Fruit fly (Drosophila melanogaster) whole organism, prepupa: ENCODE measurements around the gene CG17026.

Experiments
- Blimp-1 ChIP-seq: fragments of 200-800 bp; sonication (Bioruptor generic); optimal IDR thresholded peaks from 3 replicates; lab custom pipeline; 2017; ENCODE audit warnings: missing biosample characterization, missing genetic modification characterization, mild to moderate bottlenecking, moderate library complexity, missing genetic modification reagents
- CG10669 ChIP-seq: fragments of 200-800 bp; sonication (Bioruptor generic); optimal IDR thresholded peaks from 3 replicates; lab custom pipeline; 2018; ENCODE audit warnings: missing biosample characterization, mild to moderate bottlenecking, missing genetic modification characterization, moderate library complexity
- CG11294 ChIP-seq: fragments of 200-800 bp; sonication (Bioruptor generic); IDR thresholded peaks from 2 replicates; pipeline ENCODE4 v1.3.6; 2022; ENCODE audit warnings: missing biosample characterization, missing genetic modification characterization
- CG11762 ChIP-seq: fragments of 200-800 bp; sonication (Bioruptor generic); optimal IDR thresholded peaks from 3 replicates; lab custom pipeline; 2016; ENCODE audit warnings: missing biosample characterization, missing genetic modification characterization; ENCODE audit not compliant: insufficient read depth
- CG15336 ChIP-seq: fragments of 200-800 bp; sonication (Bioruptor generic); IDR thresholded peaks from 2 replicates; pipeline ENCODE4 v1.3.6; 2022; ENCODE audit warnings: missing biosample characterization, missing genetic modification characterization
- CG1621 ChIP-seq: fragments of 200-800 bp; sonication (Bioruptor generic); optimal IDR thresholded peaks from 3 replicates; lab custom pipeline; 2018; ENCODE audit warnings: missing biosample characterization, mild to moderate bottlenecking, missing genetic modification characterization
- CG31627 ChIP-seq: fragments of 200-800 bp; sonication (Bioruptor generic); optimal IDR thresholded peaks from 3 replicates; lab custom pipeline; 2016; ENCODE audit warnings: missing biosample characterization, missing genetic modification characterization
- CG32006 ChIP-seq: fragments of 200-800 bp; sonication (Bioruptor generic); optimal IDR thresholded peaks from 3 replicates; lab custom pipeline; 2017; ENCODE audit warnings: missing biosample characterization, mild to moderate bottlenecking, missing genetic modification characterization
- CG34406 ChIP-seq: fragments of 200-800 bp; sonication (Bioruptor generic); optimal IDR thresholded peaks from 3 replicates; lab custom pipeline; 2016; ENCODE audit warnings: missing biosample characterization, missing genetic modification characterization
- CG3919 ChIP-seq: fragments of 200-800 bp; sonication (Bioruptor generic); optimal IDR thresholded peaks from 3 replicates; lab custom pipeline; 2016; ENCODE audit warnings: missing biosample characterization, missing genetic modification characterization
- CG4318 ChIP-seq: fragments of 200-800 bp; sonication (Bioruptor generic); optimal IDR thresholded peaks from 3 replicates; lab custom pipeline; 2017; ENCODE audit warnings: missing biosample characterization, mild to moderate bottlenecking, missing genetic modification characterization
- CG6163 ChIP-seq: fragments of 200-800 bp; sonication (Bioruptor generic); IDR thresholded peaks from 3 replicates; pipeline ENCODE4 v1.3.6; 2022; ENCODE audit warnings: missing biosample characterization, missing genetic modification characterization
- CG6276 ChIP-seq: fragments of 200-800 bp; sonication (Bioruptor generic); optimal IDR thresholded peaks from 2 replicates; lab custom pipeline; 2017; ENCODE audit warnings: missing biosample characterization, mild to moderate bottlenecking, missing genetic modification characterization
- CG6792 ChIP-seq: fragments of 200-800 bp; sonication (Bioruptor generic); optimal IDR thresholded peaks from 3 replicates; lab custom pipeline; 2016; ENCODE audit warnings: missing biosample characterization, missing genetic modification characterization
- CG6854 ChIP-seq: fragments of 200-800 bp; sonication (Bioruptor generic); optimal IDR thresholded peaks from 2 replicates; lab custom pipeline; 2017; ENCODE audit warnings: missing biosample characterization, mild to moderate bottlenecking, missing genetic modification characterization
- CG7368 ChIP-seq: fragments of 200-800 bp; sonication (Bioruptor generic); optimal IDR thresholded peaks from 3 replicates; lab custom pipeline; 2016; ENCODE audit warnings: missing biosample characterization, missing genetic modification characterization
- CG8119 ChIP-seq: fragments of 200-800 bp; sonication (Bioruptor generic); IDR thresholded peaks from 3 replicates; pipeline ENCODE4 v1.3.6; 2022; ENCODE audit warnings: missing biosample characterization, missing genetic modification characterization
- CG8319 ChIP-seq: fragments of 200-800 bp; sonication (Bioruptor generic); optimal IDR thresholded peaks from 3 replicates; lab custom pipeline; 2016; ENCODE audit warnings: missing biosample characterization, missing genetic modification characterization
- CG8632 ChIP-seq: fragments of 200-800 bp; sonication (Bioruptor generic); optimal IDR thresholded peaks from 3 replicates; lab custom pipeline; 2016; ENCODE audit warnings: missing biosample characterization, missing genetic modification characterization
- Eip75B ChIP-seq: fragments of 200-800 bp; sonication (Bioruptor generic); optimal IDR thresholded peaks from 3 replicates; lab custom pipeline; 2016; ENCODE audit warnings: missing biosample characterization, missing genetic modification characterization
- Eip78C ChIP-seq: fragments of 200-800 bp; sonication (Bioruptor generic); peaks from one replicate; lab custom pipeline; 2016; ENCODE audit warnings: missing biosample characterization, missing genetic modification characterization
- Eip93F ChIP-seq: fragments of 200-800 bp; sonication (Bioruptor generic); optimal IDR thresholded peaks from 2 replicates; lab custom pipeline; 2016; ENCODE audit warnings: missing biosample characterization, mild to moderate bottlenecking, missing genetic modification characterization
- Ets96B ChIP-seq: fragments of 200-800 bp; optimal IDR thresholded peaks from 2 replicates; lab custom pipeline; 2019; ENCODE audit warnings: missing biosample characterization, mild to moderate bottlenecking, missing genetic modification characterization, moderate library complexity
- Gug ChIP-seq: fragments of 200-800 bp; sonication (Bioruptor generic); IDR thresholded peaks from 2 replicates; pipeline ENCODE4 v1.3.6; 2022; ENCODE audit warnings: missing biosample characterization, missing genetic modification characterization
- Hr39 ChIP-seq: fragments of 200-800 bp; sonication (Bioruptor generic); optimal IDR thresholded peaks from 2 replicates; lab custom pipeline; 2016; ENCODE audit warnings: missing biosample characterization, missing genetic modification characterization
- Lpt ChIP-seq: fragments of 200-800 bp; sonication (Bioruptor generic); optimal IDR thresholded peaks from 3 replicates; lab custom pipeline; 2016; ENCODE audit warnings: missing biosample characterization, missing genetic modification characterization
- Met ChIP-seq: fragments of 200-800 bp; sonication (Bioruptor generic); optimal IDR thresholded peaks from 3 replicates; lab custom pipeline; 2016; ENCODE audit warnings: missing biosample characterization, missing genetic modification characterization
- OdsH ChIP-seq: fragments of 200-800 bp; sonication (Bioruptor generic); optimal IDR thresholded peaks from 3 replicates; lab custom pipeline; 2016; ENCODE audit warnings: missing biosample characterization, missing genetic modification characterization
- Smox ChIP-seq: fragments of 200-800 bp; sonication (Bioruptor generic); optimal IDR thresholded peaks from 3 replicates; lab custom pipeline; 2016; ENCODE audit warnings: missing biosample characterization, missing genetic modification characterization
- Sox102F ChIP-seq: fragments of 200-800 bp; sonication (Bioruptor generic); optimal IDR thresholded peaks from 2 replicates; lab custom pipeline; 2016; ENCODE audit warnings: missing biosample characterization, mild to moderate bottlenecking, missing genetic modification characterization
- achi ChIP-seq: fragments of 200-800 bp; sonication (Bioruptor generic); optimal IDR thresholded peaks from 3 replicates; lab custom pipeline; 2016; ENCODE audit warnings: missing biosample characterization, missing genetic modification characterization
- cyc ChIP-seq: fragments of 200-800 bp; sonication (Bioruptor generic); optimal IDR thresholded peaks from 3 replicates; lab custom pipeline; 2016; ENCODE audit warnings: missing biosample characterization, missing genetic modification characterization
- dac ChIP-seq: fragments of 200-800 bp; sonication (Bioruptor generic); optimal IDR thresholded peaks from 2 replicates; lab custom pipeline; 2017; ENCODE audit warnings: missing biosample characterization, mild to moderate bottlenecking, missing genetic modification characterization
- esn ChIP-seq: fragments of 200-800 bp; sonication (Bioruptor generic); optimal IDR thresholded peaks from 2 replicates; lab custom pipeline; 2016; ENCODE audit warnings: missing biosample characterization, mild to moderate bottlenecking, missing genetic modification characterization, moderate library complexity
- fd59A ChIP-seq: fragments of 200-800 bp; sonication (Bioruptor generic); optimal IDR thresholded peaks from 2 replicates; lab custom pipeline; 2017; ENCODE audit warnings: missing biosample characterization, mild to moderate bottlenecking, missing genetic modification characterization, missing genetic modification reagents
- fd85E ChIP-seq: fragments of 200-800 bp; sonication (Bioruptor generic); optimal IDR thresholded peaks from 3 replicates; lab custom pipeline; 2016; ENCODE audit warnings: missing biosample characterization, missing genetic modification characterization
- lz ChIP-seq: fragments of 200-800 bp; sonication (Bioruptor generic); optimal IDR thresholded peaks from 3 replicates; lab custom pipeline; 2016; ENCODE audit warnings: missing biosample characterization, missing genetic modification characterization
- net ChIP-seq: fragments of 200-800 bp; sonication (Bioruptor generic); optimal IDR thresholded peaks from 3 replicates; lab custom pipeline; 2016; ENCODE audit warnings: missing biosample characterization, missing genetic modification characterization
- pdm3 ChIP-seq: fragments of 200-800 bp; sonication (Bioruptor generic); optimal IDR thresholded peaks from 3 replicates; lab custom pipeline; 2016; ENCODE audit warnings: missing biosample characterization, missing genetic modification characterization
- salr ChIP-seq, 2 experiments: fragments of 200-800 bp; sonication (Bioruptor generic); optimal IDR thresholded peaks; 3 replicates each; lab custom pipeline; 2016 to 2018; ENCODE audit warnings: missing biosample characterization in 2 of 2, missing genetic modification characterization in 2 of 2, mild to moderate bottlenecking in 1 of 2
- spab ChIP-seq: fragments of 200-800 bp; sonication (Bioruptor generic); optimal IDR thresholded peaks from 2 replicates; lab custom pipeline; 2017; ENCODE audit warnings: missing biosample characterization, mild to moderate bottlenecking, missing genetic modification characterization, missing genetic modification reagents
- ss ChIP-seq, 2 experiments: fragments of 200-800 bp; sonication (Bioruptor generic); optimal IDR thresholded peaks; 2 replicates in 1 of 2; 3 replicates in 1 of 2; lab custom pipeline; 2017 to 2018; ENCODE audit warnings: mild to moderate bottlenecking in 2 of 2, missing biosample characterization in 2 of 2, missing genetic modification characterization in 2 of 2, moderate library complexity in 1 of 2
- vri ChIP-seq: fragments of 200-800 bp; sonication (Bioruptor generic); optimal IDR thresholded peaks from 3 replicates; lab custom pipeline; 2016; ENCODE audit warnings: missing biosample characterization, mild to moderate bottlenecking, missing genetic modification characterization

CG17026 gene

DNA sequence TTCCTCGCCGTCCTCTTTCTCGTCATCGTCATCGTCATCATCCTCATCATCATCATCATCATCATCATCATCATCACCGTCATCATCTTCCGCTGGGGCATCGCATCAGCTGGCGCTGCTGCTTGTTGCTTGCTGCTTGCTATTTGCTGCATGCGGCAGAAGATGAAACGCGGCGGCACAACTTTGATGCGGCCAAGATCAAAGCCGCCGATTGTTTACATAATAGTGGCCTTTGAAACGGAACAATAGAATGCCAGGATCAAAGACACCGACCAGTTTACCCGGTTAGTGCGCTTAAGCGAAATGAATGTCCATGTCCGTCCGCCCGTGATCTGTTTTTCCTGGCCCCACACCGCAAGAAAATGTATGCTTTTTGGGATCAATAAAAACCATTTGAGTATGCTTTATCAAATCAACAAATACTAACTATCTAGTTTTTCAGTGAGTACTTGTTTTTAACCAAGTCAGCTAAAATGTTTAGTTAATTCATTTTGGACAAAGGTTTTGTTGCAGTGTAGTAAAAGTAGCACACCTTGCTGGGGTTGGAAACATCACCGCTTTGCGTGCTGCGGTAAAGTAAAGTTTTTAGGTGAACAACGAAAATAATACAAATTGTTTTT lies 46.0 kb downstream of the CG17026 start (continued):
- TF ChIP-seq Eip93F (GFP tag; lab: Kevin White, UChicago) (no peak), CG1621 (tag; lab: Kevin White, UChicago) (peak; percentile 22), CG4318 (peak; percentile 59), Eip78C (GFP tag; lab: Kevin White, UChicago) (peak; percentile 82), net (GFP tag; lab: Kevin White, UChicago) (peak; percentile 36), esn (GFP tag; lab: Kevin White, UChicago) (peak; percentile 64), salr (GFP tag; optimal IDR thresholded peaks at IDR 0.05; lab: Kevin White, UChicago) (peak in 1 of 2 experiments; percentile 28), dac (GFP tag; lab: Kevin White, UChicago) (peak; percentile 23), CG8632 (peak; percentile 25), CG8119 (GFP tag; lab: Robert Waterston, UW) (peak; percentile 48; the same call in 1 of the 3 replicates), Blimp-1 (GFP tag; lab: Kevin White, UChicago) (no peak), achi (GFP tag; lab: Kevin White, UChicago) (peak; percentile 60), vri (GFP tag; lab: Kevin White, UChicago) (peak; percentile 8), spab (GFP tag; lab: Kevin White, UChicago) (peak; percentile 2), pdm3 (GFP tag; lab: Kevin White, UChicago) (peak; percentile 58), fd85E (GFP tag; lab: Kevin White, UChicago) (no peak), Hr39 (peak; percentile 50), Lpt (GFP tag; lab: Kevin White, UChicago) (peak; percentile 20), CG3919 (peak; percentile 60), CG6792 (GFP tag; lab: Kevin White, UChicago) (peak; percentile 48), ss (GFP tag; optimal IDR thresholded peaks at IDR 0.05; lab: Kevin White, UChicago) (no peak), CG10669 (peak; percentile 43), CG31627 (GFP tag; lab: Kevin White, UChicago) (peak; percentile 51), CG7368 (GFP tag; lab: Kevin White, UChicago) (peak; percentile 29), OdsH (GFP tag; lab: Kevin White, UChicago) (peak; percentile 59)

DNA sequence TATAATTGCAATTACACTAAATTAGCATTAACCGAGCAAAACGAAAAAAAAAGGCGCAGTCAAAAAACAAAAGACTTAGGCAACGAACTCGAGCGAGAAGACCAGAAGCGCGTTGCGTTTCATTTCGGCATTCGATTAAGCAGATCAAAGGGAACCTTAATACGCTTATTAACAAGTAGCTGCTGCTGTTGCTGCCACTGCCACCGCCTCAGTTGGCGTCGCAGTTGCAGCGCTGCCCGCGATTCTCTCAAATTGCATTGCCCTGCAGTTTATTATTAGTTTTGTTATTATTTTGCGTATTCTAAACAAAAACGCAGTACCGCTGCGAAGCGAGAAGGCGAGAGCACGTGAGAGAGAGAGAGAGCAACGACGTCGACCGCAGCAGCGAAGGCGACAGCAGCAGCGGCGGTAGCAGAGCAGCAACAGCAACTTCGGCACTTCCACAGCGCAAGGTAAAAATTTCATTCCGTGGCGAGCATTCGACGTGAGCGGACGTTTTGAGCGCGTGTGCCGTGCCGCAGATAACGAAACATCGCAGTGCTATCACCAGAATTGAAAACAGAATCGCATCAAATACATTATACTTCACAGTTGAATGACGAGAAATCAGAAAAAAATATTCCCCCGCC lies 48.0 kb downstream of the CG17026 start, which contains the start of gene Notum:
Gene Notum, plus strand, starts transcription at position 461 of the 629 bp plus-strand sequence.
- TF ChIP-seq CG6854 (peak; percentile 21), CG31627 (GFP tag; lab: Kevin White, UChicago) (no peak), Sox102F (no peak), Eip78C (GFP tag; lab: Kevin White, UChicago) (peak; percentile 38), Smox (GFP tag; lab: Kevin White, UChicago) (no peak)

DNA sequence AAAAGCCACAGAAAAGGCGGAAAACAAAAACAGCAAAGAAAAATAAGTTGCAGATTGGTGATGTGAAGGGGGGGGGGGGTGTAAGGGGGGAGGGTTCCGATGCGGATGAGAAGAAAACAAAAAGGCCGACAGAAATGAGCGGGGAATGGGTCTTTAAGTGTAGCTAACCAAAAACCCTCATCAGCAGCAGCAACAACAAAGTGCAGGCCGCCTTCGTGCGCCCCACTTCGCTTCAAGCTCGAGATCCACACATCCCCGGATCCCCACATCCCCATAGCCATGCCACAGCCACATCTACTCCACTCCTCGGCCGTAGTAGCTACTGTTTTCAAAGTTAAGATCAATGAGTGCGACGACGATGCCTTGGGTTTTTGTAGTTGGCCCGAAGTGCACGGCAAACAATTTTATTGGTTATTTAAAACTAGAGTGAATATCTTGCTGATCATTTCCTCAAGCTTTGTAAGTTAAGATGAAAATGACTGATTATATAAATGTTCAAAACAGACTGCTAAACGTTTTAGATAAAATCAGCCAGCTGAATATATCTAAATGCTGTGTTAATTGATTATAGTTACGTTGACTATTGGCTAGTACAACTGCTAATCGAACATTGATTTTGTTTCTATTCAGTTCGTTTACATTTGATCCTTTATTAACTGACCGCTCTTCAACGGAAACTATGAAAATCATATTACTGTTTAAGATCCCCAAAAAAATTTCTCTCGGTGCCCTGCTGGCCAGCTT lies 49.3 kb downstream of the CG17026 start:
- peak; percentile 60 for TF ChIP-seq Ets96B
- no peak for TF ChIP-seq CG1621 (tag; lab: Kevin White, UChicago)
- TF ChIP-seq CG34406 (GFP tag; lab: Kevin White, UChicago) = peak; percentile 43
- peak; percentile 50 for TF ChIP-seq fd59A (GFP tag; lab: Kevin White, UChicago)
- TF ChIP-seq Eip75B = peak; percentile 70
- TF ChIP-seq CG6854 = no peak
- TF ChIP-seq lz (GFP tag; lab: Kevin White, UChicago) = peak; percentile 74
- peak; percentile 36 for TF ChIP-seq CG6276
- TF ChIP-seq CG31627 (GFP tag; lab: Kevin White, UChicago) = peak; percentile 77
- TF ChIP-seq CG8119 (GFP tag; lab: Robert Waterston, UW) = peak; percentile 37; the same call in 2 of the 3 replicates
- peak; percentile 8 for TF ChIP-seq Blimp-1 (GFP tag; lab: Kevin White, UChicago)
- TF ChIP-seq Hr39 = peak; percentile 66
- TF ChIP-seq CG6163 (GFP tag; lab: Robert Waterston, UW) = no peak
- no peak for TF ChIP-seq CG11294 (GFP tag; lab: Robert Waterston, UW)
- peak; percentile 65 for TF ChIP-seq spab (GFP tag; lab: Kevin White, UChicago)
- TF ChIP-seq Gug (GFP tag; lab: Robert Waterston, UW) = no peak
- peak; percentile 58 for TF ChIP-seq CG10669
- peak; percentile 77 for TF ChIP-seq Met (GFP tag; lab: Kevin White, UChicago)
- peak; percentile 58 for TF ChIP-seq cyc (GFP tag; lab: Kevin White, UChicago)
- peak; percentile 16 for TF ChIP-seq CG11762 (GFP tag; lab: Kevin White, UChicago)
- peak; percentile 81 for TF ChIP-seq esn (GFP tag; lab: Kevin White, UChicago)
- TF ChIP-seq CG4318 = peak; percentile 35
- TF ChIP-seq CG15336 (GFP tag; lab: Robert Waterston, UW) = no peak; the same call in none of the 2 replicates
- peak; percentile 66 for TF ChIP-seq pdm3 (GFP tag; lab: Kevin White, UChicago)
- TF ChIP-seq CG8319 (GFP tag; lab: Kevin White, UChicago) = peak; percentile 28
- peak; percentile 72 for TF ChIP-seq CG32006
